Worm (Caenorhabditis elegans) whole organism, young adult: ENCODE results near the gene C36E6.8.

ENCODE experiments used
- B0035.1 ChIP-seq: sonication (generic microtip); optimal IDR thresholded peaks from 2 replicates; lab custom pipeline; 2016; ENCODE audit warnings: missing genetic modification characterization, mild to moderate bottlenecking, missing compliant biosample characterization, missing genotype, missing genetic modification reagents
- B0336.3 ChIP-seq: fragments of 200-800 bp; sonication (Bioruptor generic); IDR thresholded peaks from 2 replicates; pipeline ENCODE4 v1.3.6; 2022; ENCODE audit warnings: missing genetic modification characterization, missing compliant biosample characterization
- C06A6.2 ChIP-seq: fragments of 200-800 bp; sonication (Bioruptor generic); conservative IDR thresholded peaks from 2 replicates; pipeline ENCODE4 v1.3.6; 2022; ENCODE audit warnings: missing genetic modification characterization, missing compliant biosample characterization
- C17E4.6 ChIP-seq: fragments of 200-800 bp; sonication (Bioruptor generic); IDR thresholded peaks from 2 replicates; pipeline ENCODE4 v1.3.6; 2022; ENCODE audit warnings: missing genetic modification reagents, missing genetic modification characterization, missing compliant biosample characterization
- F33H1.4 ChIP-seq: fragments of 200-800 bp; sonication (Bioruptor generic); IDR thresholded peaks from 2 replicates; pipeline ENCODE4 v1.3.6; 2022; ENCODE audit warnings: missing genetic modification reagents, missing genetic modification characterization, missing compliant biosample characterization
- F37B4.10 ChIP-seq: fragments of 200-800 bp; sonication (Bioruptor generic); IDR thresholded peaks from 2 replicates; pipeline ENCODE4 v1.3.6; 2022; ENCODE audit warnings: missing genetic modification characterization, missing compliant biosample characterization
- F39B2.1 ChIP-seq: fragments of 200-800 bp; sonication (Bioruptor generic); IDR thresholded peaks from 2 replicates; pipeline ENCODE4 v1.3.6; 2022; ENCODE audit warnings: missing genetic modification reagents, missing genetic modification characterization, missing compliant biosample characterization
- F55B11.4 ChIP-seq: sonication (generic microtip); optimal IDR thresholded peaks from 2 replicates; lab custom pipeline; 2016; ENCODE audit warnings: missing compliant biosample characterization, missing genetic modification characterization, borderline replicate concordance; ENCODE audit not compliant: insufficient read depth
- K12H6.12 ChIP-seq: fragments of 200-800 bp; sonication (Bioruptor generic); optimal IDR thresholded peaks from 2 replicates; lab custom pipeline; 2018; ENCODE audit warnings: mild to moderate bottlenecking, missing genetic modification characterization, missing compliant biosample characterization
- Y67H2A.10 ChIP-seq: fragments of 200-800 bp; sonication (Bioruptor generic); conservative IDR thresholded peaks from 2 replicates; pipeline ENCODE4 v1.3.6; 2022; ENCODE audit warnings: missing genetic modification reagents, missing genetic modification characterization, missing compliant biosample characterization
- akir-1 ChIP-seq: fragments of 200-800 bp; sonication (Bioruptor generic); optimal IDR thresholded peaks from 2 replicates; lab custom pipeline; 2018; ENCODE audit warnings: mild to moderate bottlenecking, missing genetic modification characterization, moderate library complexity, missing compliant biosample characterization
- atf-7 ChIP-seq: sonication (generic microtip); optimal IDR thresholded peaks from 2 replicates; lab custom pipeline; 2017; ENCODE audit warnings: mild to moderate bottlenecking, missing genetic modification characterization, missing compliant biosample characterization
- cebp-1 ChIP-seq, 2 experiments: fragments of 200-800 bp in 1 of 2; sonication (Bioruptor generic) in 1 of 2; sonication (generic microtip) in 1 of 2; IDR thresholded peaks in 1 of 2; optimal IDR thresholded peaks in 1 of 2; 2 replicates each; pipeline versions ENCODE4 v1.3.6 to Lab custom; 2017 to 2022; ENCODE audit warnings: missing compliant biosample characterization in 2 of 2, missing genetic modification characterization in 2 of 2, mild to moderate bottlenecking in 1 of 2, missing genetic modification reagents in 1 of 2, moderate library complexity in 1 of 2
- ceh-100 ChIP-seq: fragments of 200-800 bp; sonication (Bioruptor generic); IDR thresholded peaks from 2 replicates; pipeline ENCODE4 v1.3.6; 2022; ENCODE audit warnings: missing genetic modification reagents, missing genetic modification characterization, missing compliant biosample characterization
- ceh-40 ChIP-seq: fragments of 200-800 bp; sonication (Bioruptor generic); IDR thresholded peaks from 2 replicates; pipeline ENCODE4 v1.3.6; 2022; ENCODE audit warnings: missing genetic modification characterization, missing compliant biosample characterization
- ceh-91 ChIP-seq: fragments of 200-800 bp; sonication (Bioruptor generic); IDR thresholded peaks from 2 replicates; pipeline ENCODE4 v1.3.6; 2022; ENCODE audit warnings: missing genetic modification reagents, missing genetic modification characterization, missing compliant biosample characterization
- chd-7 ChIP-seq: sonication (generic microtip); optimal IDR thresholded peaks from 2 replicates; lab custom pipeline; 2016; ENCODE audit warnings: mild to moderate bottlenecking, missing genetic modification characterization, moderate library complexity, missing compliant biosample characterization
- die-1 ChIP-seq: sonication (generic microtip); optimal IDR thresholded peaks from 2 replicates; lab custom pipeline; 2016; ENCODE audit warnings: missing genotype, mild to moderate bottlenecking, missing genetic modification characterization, missing compliant biosample characterization
- dox-1 ChIP-seq: fragments of 200-800 bp; sonication (Bioruptor generic); IDR thresholded peaks from 2 replicates; pipeline ENCODE4 v1.3.6; 2022; ENCODE audit warnings: missing genetic modification reagents, missing genetic modification characterization, missing compliant biosample characterization
- dpff-1 ChIP-seq: sonication (generic microtip); optimal IDR thresholded peaks from 2 replicates; lab custom pipeline; 2017; ENCODE audit warnings: mild to moderate bottlenecking, missing genetic modification characterization, missing compliant biosample characterization
- dpl-1 ChIP-seq: fragments of 150-350 bp; optimal IDR thresholded peaks from 2 replicates; lab custom pipeline; 2014; ENCODE audit warnings: missing biosample characterization, missing genetic modification reagents, missing genetic modification characterization
- egrh-3 ChIP-seq: fragments of 200-800 bp; sonication (Bioruptor generic); IDR thresholded peaks from 2 replicates; pipeline ENCODE4 v1.3.6; 2022; ENCODE audit warnings: missing genetic modification reagents, missing genetic modification characterization, missing compliant biosample characterization
- ekl-4 ChIP-seq: fragments of 200-800 bp; sonication (Bioruptor generic); IDR thresholded peaks from 2 replicates; pipeline ENCODE4 v1.3.6; 2022; ENCODE audit warnings: missing genetic modification reagents, missing genetic modification characterization, missing compliant biosample characterization
- fkh-3 ChIP-seq: sonication (generic microtip); optimal IDR thresholded peaks from 2 replicates; lab custom pipeline; 2016; ENCODE audit warnings: mild to moderate bottlenecking, missing genetic modification characterization, missing compliant biosample characterization
- hsf-1 ChIP-seq: fragments of 200-800 bp; sonication (Bioruptor generic); IDR thresholded peaks from 2 replicates; pipeline ENCODE4 v1.3.6; 2022; ENCODE audit warnings: missing genetic modification reagents, missing genetic modification characterization, missing compliant biosample characterization
- lag-1 ChIP-seq: fragments of 200-800 bp; sonication (Bioruptor generic); IDR thresholded peaks from 2 replicates; pipeline ENCODE4 v1.3.6; 2022; ENCODE audit warnings: missing genetic modification reagents, missing genetic modification characterization, missing compliant biosample characterization
- let-607 ChIP-seq, 2 experiments: fragments of 200-800 bp in 1 of 2; sonication (Bioruptor generic) in 1 of 2; sonication (generic microtip) in 1 of 2; optimal IDR thresholded peaks; 2 replicates each; lab custom pipeline; 2016 to 2018; ENCODE audit warnings: mild to moderate bottlenecking in 2 of 2, missing compliant biosample characterization in 2 of 2, missing genetic modification characterization in 2 of 2, moderate library complexity in 2 of 2, missing genotype in 1 of 2
- lin-54 ChIP-seq: fragments of 200-800 bp; sonication (Bioruptor generic); optimal IDR thresholded peaks from 2 replicates; lab custom pipeline; 2018; ENCODE audit warnings: mild to moderate bottlenecking, missing genetic modification characterization, missing compliant biosample characterization
- nfya-1 ChIP-seq: sonication (generic microtip); optimal IDR thresholded peaks from 2 replicates; lab custom pipeline; 2017; ENCODE audit warnings: antibody characterized with exemption, missing compliant biosample characterization, missing genetic modification characterization, borderline replicate concordance; ENCODE audit not compliant: insufficient read depth
- nfyb-1 ChIP-seq: fragments of 200-800 bp; sonication (Bioruptor generic); IDR thresholded peaks from 2 replicates; pipeline ENCODE4 v1.3.6; 2022; ENCODE audit warnings: missing genetic modification reagents, missing genetic modification characterization, missing compliant biosample characterization
- nhr-179 ChIP-seq: sonication (generic microtip); optimal IDR thresholded peaks from 2 replicates; lab custom pipeline; 2016; ENCODE audit warnings: mild to moderate bottlenecking, missing genetic modification characterization, missing compliant biosample characterization
- pbrm-1 ChIP-seq: fragments of 200-800 bp; sonication (Bioruptor generic); IDR thresholded peaks from 2 replicates; pipeline ENCODE4 v1.3.6; 2022; ENCODE audit warnings: missing genetic modification reagents, missing genetic modification characterization, missing compliant biosample characterization
- rcor-1 ChIP-seq: fragments of 200-800 bp; sonication (Bioruptor generic); IDR thresholded peaks from 2 replicates; pipeline ENCODE4 v1.3.6; 2022; ENCODE audit warnings: missing genetic modification reagents, missing genetic modification characterization, missing compliant biosample characterization
- rec-8 ChIP-seq, 2 experiments: sonication (generic microtip); optimal IDR thresholded peaks; 2 replicates each; lab custom pipeline; 2016; ENCODE audit warnings: mild to moderate bottlenecking in 2 of 2, missing genetic modification characterization in 2 of 2, missing genetic modification reagents in 2 of 2, missing genotype in 2 of 2, missing biosample characterization in 1 of 2, missing compliant biosample characterization in 1 of 2, moderate library complexity in 1 of 2
- sea-2 ChIP-seq: fragments of 200-800 bp; sonication (Bioruptor generic); IDR thresholded peaks from 2 replicates; pipeline ENCODE4 v1.3.6; 2022; ENCODE audit warnings: missing genetic modification characterization, missing compliant biosample characterization
- snpc-1.3 ChIP-seq: sonication (generic microtip); optimal IDR thresholded peaks from 2 replicates; lab custom pipeline; 2017; ENCODE audit warnings: missing genetic modification characterization, mild to moderate bottlenecking, missing compliant biosample characterization, antibody characterized with exemption, moderate library complexity, missing genotype, missing genetic modification reagents; ENCODE audit not compliant: insufficient read depth
- snpc-3.4 ChIP-seq: sonication (generic microtip); optimal IDR thresholded peaks from 2 replicates; lab custom pipeline; 2017; ENCODE audit warnings: missing genetic modification characterization, mild to moderate bottlenecking, missing compliant biosample characterization, antibody characterized with exemption, moderate library complexity, missing genotype, missing genetic modification reagents
- snpc-4 ChIP-seq, 5 experiments: fragments of 150-350 bp in 1 of 5; sonication (generic microtip) in 4 of 5; optimal IDR thresholded peaks; 2 replicates each; lab custom pipeline; 2014 to 2018; ENCODE audit warnings: missing genetic modification characterization in 5 of 5, missing biosample characterization in 3 of 5, antibody characterized with exemption in 2 of 5, mild to moderate bottlenecking in 2 of 5, missing compliant biosample characterization in 2 of 5, missing genotype in 2 of 5, moderate library complexity in 2 of 5, missing genetic modification reagents in 1 of 5
- tbp1 ChIP-seq: fragments of 200-800 bp; sonication (Bioruptor generic); optimal IDR thresholded peaks from 2 replicates; lab custom pipeline; 2018; ENCODE audit warnings: mild to moderate bottlenecking, missing genetic modification characterization, missing compliant biosample characterization
- unc-130 ChIP-seq: sonication (generic microtip); optimal IDR thresholded peaks from 2 replicates; lab custom pipeline; 2016; ENCODE audit warnings: missing genetic modification reagents, missing genetic modification characterization, missing compliant biosample characterization
- ztf-22 ChIP-seq: fragments of 200-800 bp; sonication (Bioruptor generic); optimal IDR thresholded peaks from 2 replicates; lab custom pipeline; 2018; ENCODE audit warnings: mild to moderate bottlenecking, missing genetic modification characterization, moderate library complexity, missing compliant biosample characterization
- ztf-25 ChIP-seq: fragments of 200-800 bp; sonication (Bioruptor generic); IDR thresholded peaks from 2 replicates; pipeline ENCODE4 v1.3.6; 2022; ENCODE audit warnings: missing genetic modification reagents, missing genetic modification characterization, missing compliant biosample characterization
- ztf-26 ChIP-seq: sonication (generic microtip); optimal IDR thresholded peaks from 2 replicates; lab custom pipeline; 2017; ENCODE audit warnings: missing genetic modification characterization, missing compliant biosample characterization
- ztf-28 ChIP-seq: fragments of 200-800 bp; sonication (Bioruptor generic); IDR thresholded peaks from 2 replicates; pipeline ENCODE4 v1.3.6; 2022; ENCODE audit warnings: missing genetic modification reagents, missing genetic modification characterization, missing compliant biosample characterization
- ztf-6 ChIP-seq: fragments of 200-800 bp; sonication (Bioruptor generic); IDR thresholded peaks from 2 replicates; pipeline ENCODE4 v1.3.6; 2022; ENCODE audit warnings: missing genetic modification reagents, missing genetic modification characterization, missing compliant biosample characterization

C36E6.8 gene

DNA sequence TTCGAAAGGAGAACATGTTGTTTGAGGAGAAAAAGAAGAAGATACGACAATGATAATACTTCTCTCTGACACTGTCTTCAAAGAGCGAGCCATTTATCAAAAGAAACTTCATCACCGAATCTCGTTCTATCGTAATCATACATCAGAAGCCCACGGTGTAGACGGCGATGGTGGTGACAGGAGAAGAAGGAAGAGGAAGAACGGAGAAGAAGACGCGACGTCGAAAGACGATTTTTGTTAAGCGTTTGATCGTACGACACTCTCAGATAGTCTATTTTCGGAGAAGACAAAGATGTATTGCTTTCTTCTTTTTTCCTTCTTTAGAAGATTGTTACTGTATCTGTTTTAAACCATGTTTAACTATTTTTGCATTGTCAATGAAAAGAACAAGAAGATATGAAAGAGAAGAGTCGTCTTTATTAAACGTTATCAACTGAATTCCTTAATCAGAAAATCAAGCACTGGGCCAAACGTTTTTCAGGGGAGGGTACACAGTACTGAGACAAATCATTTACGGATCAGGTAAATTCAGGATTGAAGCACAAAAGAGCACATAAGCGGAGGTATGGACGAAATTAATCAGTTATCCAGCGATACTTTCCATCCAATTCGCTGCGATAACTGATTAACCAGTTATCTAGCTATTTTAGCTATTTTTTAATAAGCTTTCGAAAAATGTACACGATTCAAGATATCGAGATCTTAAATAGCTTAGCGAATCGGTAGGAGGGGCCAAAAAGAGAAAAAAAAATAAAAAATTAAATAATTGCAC is 18.5 kb upstream of the C36E6.8 start (continued):
- TF ChIP-seq F39B2.1 (GFP tag; lab: Robert Waterston, UW) = no peak
- TF ChIP-seq C06A6.2 (GFP tag; lab: Robert Waterston, UW) = no peak; the same call in 1 of the 2 replicates
- no peak for TF ChIP-seq dpl-1 (GFP tag; lab: Kevin White, UChicago)
- 0 out of 2 replicates have a peak, but pooled peaks have one; percentile 7 for TF ChIP-seq ekl-4
- TF ChIP-seq F37B4.10 (GFP tag; lab: Robert Waterston, UW) = no peak
- peak; percentile 34; the same call in 1 of the 2 replicates for TF ChIP-seq pbrm-1
- TF ChIP-seq ceh-100 = no peak
- no peak for TF ChIP-seq rec-8 (tag; optimal IDR thresholded peaks at IDR 0.05; lab: Kevin White, UChicago)
- no peak for TF ChIP-seq rcor-1 (GFP tag; lab: Robert Waterston, UW)
- TF ChIP-seq K12H6.12 (tag; lab: Kevin White, UChicago) = no peak
- no peak for TF ChIP-seq nhr-179
- TF ChIP-seq cebp-1 (GFP tag; IDR thresholded peaks at IDR 0.05; lab: Robert Waterston, UW) = no peak
- no peak for TF ChIP-seq cebp-1 (tag; optimal IDR thresholded peaks at IDR 0.05; lab: Kevin White, UChicago)
- TF ChIP-seq B0336.3 (GFP tag; lab: Robert Waterston, UW) = no peak
- TF ChIP-seq ztf-6 (GFP tag; lab: Robert Waterston, UW) = no peak
- TF ChIP-seq snpc-3.4 = no peak
- no peak for TF ChIP-seq ceh-91 (GFP tag; lab: Robert Waterston, UW)
- TF ChIP-seq chd-7 = peak; percentile 38
- no peak for TF ChIP-seq nfyb-1 (GFP tag; lab: Robert Waterston, UW)
- TF ChIP-seq tbp1 = no peak
- no peak for TF ChIP-seq dpff-1 (tag; lab: Kevin White, UChicago)
- TF ChIP-seq ztf-25 (GFP tag; lab: Robert Waterston, UW) = no peak
- no peak for TF ChIP-seq ztf-28 (GFP tag; lab: Robert Waterston, UW)
- TF ChIP-seq nfya-1 (tag; lab: Kevin White, UChicago) = no peak
- no peak for TF ChIP-seq dox-1
- TF ChIP-seq snpc-4 (GFP tag; optimal IDR thresholded peaks at IDR 0.05; lab: Kevin White, UChicago) = no peak
- TF ChIP-seq snpc-4 (tag; optimal IDR thresholded peaks at IDR 0.05; lab: Kevin White, UChicago) = no peak
- TF ChIP-seq die-1 = no peak
- TF ChIP-seq F33H1.4 (GFP tag; lab: Robert Waterston, UW) = no peak
- TF ChIP-seq hsf-1 (GFP tag; lab: Robert Waterston, UW) = no peak
- TF ChIP-seq fkh-3 (tag; lab: Kevin White, UChicago) = no peak
- no peak for TF ChIP-seq snpc-1.3 (tag; lab: Kevin White, UChicago)
- TF ChIP-seq lag-1 (GFP tag; lab: Robert Waterston, UW) = no peak
- TF ChIP-seq ztf-22 = no peak
- TF ChIP-seq ztf-26 (tag; lab: Kevin White, UChicago) = peak; percentile 68
- TF ChIP-seq unc-130 (GFP tag; lab: Kevin White, UChicago) = no peak
- TF ChIP-seq B0035.1 (tag; lab: Kevin White, UChicago) = no peak
- TF ChIP-seq egrh-3 = no peak
- no peak for TF ChIP-seq C17E4.6
- no peak for TF ChIP-seq akir-1 (GFP tag; lab: Kevin White, UChicago)
- TF ChIP-seq F55B11.4 = no peak
- no peak for TF ChIP-seq atf-7 (tag; lab: Kevin White, UChicago)
- TF ChIP-seq let-607 (tag; optimal IDR thresholded peaks at IDR 0.05; lab: Kevin White, UChicago) = no peak
- TF ChIP-seq Y67H2A.10 (GFP tag; lab: Robert Waterston, UW) = no peak
- no peak for TF ChIP-seq sea-2
- 0 out of 2 replicates have a peak, but pooled peaks have one; percentile 14 for TF ChIP-seq ceh-40 (GFP tag; lab: Robert Waterston, UW)
- no peak for TF ChIP-seq lin-54 (GFP tag; lab: Kevin White, UChicago)
